Fruit fly (Drosophila melanogaster): ENCODE measurements around the gene SmydA-9.

SmydA-9 gene

DNA sequence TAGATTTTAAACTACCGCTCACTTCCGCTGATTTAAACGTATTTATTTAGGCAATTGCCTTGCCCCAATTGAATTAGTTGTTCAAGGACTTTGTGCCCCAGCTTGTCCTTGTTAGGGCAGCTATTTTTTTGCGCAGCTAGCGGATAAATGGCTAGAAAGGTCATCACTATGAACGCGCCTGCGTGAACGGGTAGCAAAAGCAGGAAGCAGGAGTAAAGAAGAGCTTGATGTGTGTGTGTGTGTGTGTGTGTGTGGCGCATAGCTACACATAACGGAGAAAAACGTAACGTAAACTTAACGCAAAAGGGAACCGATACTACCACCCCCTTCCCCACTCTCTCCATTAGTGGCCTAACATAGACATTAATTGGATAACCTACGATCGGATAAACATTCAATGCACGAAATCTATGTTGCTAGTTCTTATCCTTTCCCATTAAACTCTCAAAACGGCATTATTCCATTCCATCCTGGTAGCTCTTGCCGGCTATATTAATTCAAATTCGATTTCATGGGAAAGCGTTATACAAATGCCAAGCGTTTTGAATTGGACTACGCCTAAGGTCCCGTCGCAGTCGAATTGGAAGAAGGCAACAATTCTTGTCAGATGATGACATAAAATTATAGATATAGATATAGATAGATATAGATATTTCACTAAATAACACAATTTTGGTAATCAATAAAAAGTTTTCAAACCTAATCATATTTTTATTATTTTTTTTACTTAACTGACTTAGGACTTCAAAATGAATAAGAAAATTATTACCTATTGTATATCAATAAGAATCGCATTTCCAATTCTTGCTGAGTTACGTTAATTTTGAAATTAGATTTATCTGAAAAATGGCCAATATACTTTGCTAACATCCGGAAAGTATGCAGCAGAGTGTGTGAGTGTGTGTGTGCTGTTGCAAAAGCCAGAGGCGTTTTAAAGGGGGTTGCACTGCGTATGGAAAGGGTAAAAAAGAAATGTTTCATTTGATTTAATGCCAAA is 45.9 kb downstream of the SmydA-9 start:
- no peak for TF ChIP-seq CG17801 (GFP tag; optimal IDR thresholded peaks at IDR 0.05; ENCODE audit: partially characterized antibody)

- TF ChIP-seq CG17801 (GFP tag; optimal IDR thresholded peaks at IDR 0.05; ENCODE audit: partially characterized antibody): peak; percentile 67
These were observed 46.8 kb downstream of the SmydA-9 start for dm6 chrX:9163645-9164509.

DNA sequence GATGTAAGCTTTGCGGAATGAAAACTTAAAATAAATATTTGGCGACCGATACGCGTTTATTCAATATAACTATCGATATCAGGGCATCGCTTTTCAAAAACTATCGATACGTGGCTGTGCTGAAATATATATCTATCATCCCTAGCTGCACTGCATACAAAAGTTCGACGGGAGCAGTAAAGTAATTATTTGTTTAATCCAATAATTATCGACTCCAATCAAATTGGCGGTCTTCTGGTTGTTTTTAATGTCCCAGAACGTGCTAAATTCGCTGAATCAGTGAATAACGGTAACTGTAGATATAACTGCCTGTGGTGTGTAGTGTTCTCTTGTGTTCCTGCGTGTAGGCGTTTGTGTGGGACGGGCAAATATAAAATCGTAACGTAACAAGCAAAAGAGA is 47.6 kb downstream of the SmydA-9 start, which contains the start of gene mei-P26:
TSS of gene mei-P26 (plus strand) at position 146 of the 400 bp plus-strand sequence.
- TF ChIP-seq CG17801 (GFP tag; optimal IDR thresholded peaks at IDR 0.05; ENCODE audit: partially characterized antibody): peak; percentile 74

DNA sequence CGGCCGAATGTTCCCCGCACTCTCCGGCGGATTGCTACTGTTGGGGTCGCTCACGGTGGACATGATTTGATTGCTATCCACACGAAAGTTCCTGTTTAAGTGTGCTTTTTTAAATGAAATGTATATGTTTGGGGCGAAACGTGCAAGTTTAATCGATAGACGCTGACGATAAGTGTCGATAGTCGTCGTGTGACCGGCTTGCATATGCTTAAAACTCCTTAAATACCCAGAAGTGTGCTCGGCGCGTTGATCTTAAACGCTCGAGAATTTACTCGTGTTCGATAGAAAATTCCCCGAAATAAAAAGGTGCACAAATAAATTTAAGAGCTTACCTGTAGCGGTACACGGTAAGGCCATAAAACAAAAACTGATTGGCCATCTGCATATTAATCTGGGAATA is 48.8 kb downstream of the SmydA-9 start, which contains the start of the genes Zpr1 and CG44532:
TSS of gene Zpr1 (minus strand) at position 179 of the 400 bp plus-strand sequence.
TSS of gene CG44532 (plus strand) at position 181 of the 400 bp plus-strand sequence.
- no peak for TF ChIP-seq CG17801 (GFP tag; optimal IDR thresholded peaks at IDR 0.05; ENCODE audit: partially characterized antibody)

DNA sequence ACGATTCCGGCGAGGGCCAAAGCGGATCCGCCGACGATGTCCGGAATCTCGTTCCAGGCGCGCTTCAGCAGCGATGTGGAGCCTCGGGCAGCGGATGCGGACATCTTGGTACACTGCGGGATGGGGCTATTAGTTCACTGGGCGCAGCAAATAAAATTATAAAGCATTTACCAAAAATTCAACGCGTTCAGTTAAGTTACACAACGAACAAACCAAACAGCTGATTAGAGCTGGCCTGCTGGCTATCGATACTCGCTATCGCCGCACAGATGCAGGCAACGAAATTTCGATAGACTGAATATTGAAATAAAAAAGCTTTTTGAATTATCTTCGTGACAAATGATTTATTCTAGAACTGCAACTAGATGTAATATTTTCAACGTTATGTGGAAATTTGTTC is 51.0 kb downstream of the SmydA-9 start, which contains the start of gene NdufA3:
TSS of gene NdufA3 (minus strand) at position 317 of the 400 bp plus-strand sequence.
- peak; percentile 41 for TF ChIP-seq CG17801 (GFP tag; optimal IDR thresholded peaks at IDR 0.05; ENCODE audit: partially characterized antibody)

DNA sequence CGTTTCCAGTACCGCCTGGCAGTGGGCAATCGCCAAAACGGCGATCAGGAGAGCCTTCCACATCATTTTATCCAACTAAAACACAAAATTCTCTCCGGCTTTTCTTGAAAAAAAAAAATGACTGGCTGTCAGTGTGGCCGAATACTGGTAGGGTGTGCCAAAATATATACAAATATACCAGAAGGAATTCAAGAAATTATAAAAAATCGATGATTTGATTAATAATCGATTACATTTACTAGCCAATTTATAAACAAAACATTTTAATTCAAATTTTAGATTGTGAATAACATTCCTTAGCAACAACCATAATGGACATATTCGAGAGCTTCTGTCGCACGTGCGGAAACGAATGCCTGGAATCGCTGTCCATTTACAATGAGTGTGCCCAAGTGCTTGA is 52.3 kb downstream of the SmydA-9 start, which contains the start of the genes Ost48 and Dlip1:
TSS of gene Ost48 (minus strand) at position 150 of the 400 bp plus-strand sequence.
TSS of gene Dlip1 (plus strand) at position 257 of the 400 bp plus-strand sequence.
- TF ChIP-seq CG17801 (GFP tag; optimal IDR thresholded peaks at IDR 0.05; ENCODE audit: partially characterized antibody): no peak

DNA sequence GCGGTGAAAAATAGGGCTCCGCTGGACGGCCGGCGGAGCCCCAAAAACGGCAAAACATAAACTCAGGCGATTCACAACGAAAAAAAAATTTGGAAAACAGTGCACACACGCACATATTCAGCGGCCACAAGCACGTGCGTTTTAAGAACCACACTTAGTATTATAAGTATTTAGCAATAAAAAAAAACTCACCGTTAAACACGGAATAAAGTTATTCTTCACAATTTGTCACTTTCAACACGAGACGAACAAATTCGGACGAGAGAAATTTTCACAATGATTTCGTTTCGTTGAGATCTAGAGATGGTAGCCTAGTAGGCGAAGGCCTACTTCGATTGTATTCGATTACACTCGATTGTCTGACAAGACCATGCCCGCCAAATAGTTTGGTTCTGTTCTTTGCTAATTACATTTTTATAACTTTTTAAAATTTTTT is 54.3 kb downstream of the SmydA-9 start, which contains the start of gene His3.3B:
TSS of gene His3.3B (minus strand) at position 282 of the 436 bp plus-strand sequence.
- TF ChIP-seq CG17801 (GFP tag; optimal IDR thresholded peaks at IDR 0.05; ENCODE audit: partially characterized antibody): no peak

All from ovary, adult (tissue).